Worm (Caenorhabditis elegans) whole organism, L1 larva: Measurements from ENCODE around the gene comt-5.
"Not testable (repeated sequence)": the region's sequence is repeated elsewhere in the genome, so short reads cannot be mapped to it uniquely, and the experiment has no call there.

Experiments
- Y116A8C.19 ChIP-seq: sonication (generic microtip); optimal IDR thresholded peaks from 2 replicates; lab custom pipeline; 2016; ENCODE audit warnings: missing compliant biosample characterization, missing genetic modification characterization, borderline replicate concordance
- ceh-63 ChIP-seq: fragments of 200-800 bp; sonication (Bioruptor generic); optimal IDR thresholded peaks from 2 replicates; lab custom pipeline; 2018; ENCODE audit warnings: mild to moderate bottlenecking, missing genetic modification characterization, missing compliant biosample characterization
- ceh-8 ChIP-seq: fragments of 200-800 bp; sonication (Bioruptor generic); optimal IDR thresholded peaks from 2 replicates; lab custom pipeline; 2018; ENCODE audit warnings: mild to moderate bottlenecking, missing genetic modification characterization, moderate library complexity, missing compliant biosample characterization
- ceh-88 ChIP-seq: fragments of 200-800 bp; sonication (Bioruptor generic); IDR thresholded peaks from 2 replicates; pipeline ENCODE4 v1.3.6; 2022; ENCODE audit warnings: missing genetic modification characterization, missing compliant biosample characterization
- ceh-90 ChIP-seq: sonication (generic microtip); optimal IDR thresholded peaks from 2 replicates; lab custom pipeline; 2016; ENCODE audit warnings: missing genetic modification characterization, missing compliant biosample characterization
- ces-1 ChIP-seq: fragments of 150-350 bp; optimal IDR thresholded peaks from 2 replicates; lab custom pipeline; 2014; ENCODE audit warnings: missing biosample characterization, missing genetic modification reagents, missing genetic modification characterization
- efl-3 ChIP-seq: fragments of 200-800 bp; sonication (Bioruptor generic); optimal IDR thresholded peaks from 2 replicates; lab custom pipeline; 2018; ENCODE audit warnings: mild to moderate bottlenecking, missing genetic modification characterization, missing compliant biosample characterization
- elt-2 ChIP-seq: sonication (generic microtip); optimal IDR thresholded peaks from 2 replicates; lab custom pipeline; 2016; ENCODE audit warnings: missing genetic modification characterization, mild to moderate bottlenecking, inconsistent platforms, missing compliant biosample characterization, missing genetic modification reagents
- elt-3 ChIP-seq, 6 experiments: fragments of 150-350 bp in 1 of 6; sonication (generic microtip); optimal IDR thresholded peaks; 2 replicates each; lab custom pipeline; 2017 to 2018; ENCODE audit warnings: missing biosample characterization in 6 of 6, missing genetic modification characterization in 6 of 6, inconsistent platforms in 1 of 6
- ets-5 ChIP-seq: fragments of 200-800 bp; sonication (Bioruptor generic); IDR thresholded peaks from 2 replicates; pipeline ENCODE4 v1.3.6; 2022; ENCODE audit warnings: missing genetic modification characterization, missing compliant biosample characterization
- fkh-8 ChIP-seq: sonication (generic microtip); optimal IDR thresholded peaks from 2 replicates; lab custom pipeline; 2016; ENCODE audit warnings: mild to moderate bottlenecking, missing genetic modification characterization, missing compliant biosample characterization
- fos-1 ChIP-seq: fragments of 150-350 bp; optimal IDR thresholded peaks from 2 replicates; lab custom pipeline; 2014; ENCODE audit warnings: missing biosample characterization, missing genetic modification characterization
- hlh-17 ChIP-seq: fragments of 200-800 bp; sonication (Bioruptor generic); optimal IDR thresholded peaks from 2 replicates; lab custom pipeline; 2018; ENCODE audit warnings: missing genetic modification characterization, mild to moderate bottlenecking, missing compliant biosample characterization, moderate library complexity, borderline replicate concordance
- hpl-2 ChIP-seq: fragments of 150-350 bp; optimal IDR thresholded peaks from 2 replicates; lab custom pipeline; 2014; ENCODE audit warnings: missing biosample characterization, missing genetic modification reagents, missing genetic modification characterization
- jun-1 ChIP-seq: fragments of 150-350 bp; optimal IDR thresholded peaks from 2 replicates; lab custom pipeline; 2014; ENCODE audit warnings: missing biosample characterization, missing genetic modification reagents, missing genetic modification characterization
- lin-13 ChIP-seq: fragments of 150-350 bp; optimal IDR thresholded peaks from 2 replicates; lab custom pipeline; 2014; ENCODE audit warnings: missing biosample characterization, missing genetic modification reagents, missing genetic modification characterization
- lin-14 ChIP-seq: fragments of 200-800 bp; sonication (Bioruptor generic); optimal IDR thresholded peaks from 2 replicates; lab custom pipeline; 2018; ENCODE audit warnings: mild to moderate bottlenecking, missing genetic modification characterization, moderate library complexity, missing compliant biosample characterization
- lir-3 ChIP-seq: sonication (generic microtip); optimal IDR thresholded peaks from 2 replicates; lab custom pipeline; 2016; ENCODE audit warnings: mild to moderate bottlenecking, missing genetic modification characterization, moderate library complexity, missing compliant biosample characterization; ENCODE audit not compliant: poor library complexity
- mef-2 ChIP-seq: fragments of 150-350 bp; optimal IDR thresholded peaks from 2 replicates; lab custom pipeline; 2014; ENCODE audit warnings: missing biosample characterization, missing genetic modification characterization
- mep-1 ChIP-seq: fragments of 150-350 bp; optimal IDR thresholded peaks from 2 replicates; lab custom pipeline; 2014; ENCODE audit warnings: missing biosample characterization, missing genetic modification characterization
- nhr-19 ChIP-seq: fragments of 200-800 bp; sonication (Bioruptor generic); conservative IDR thresholded peaks from 2 replicates; pipeline ENCODE4 v1.3.6; 2022; ENCODE audit warnings: missing genetic modification characterization, missing compliant biosample characterization
- nhr-237 ChIP-seq: fragments of 150-350 bp; optimal IDR thresholded peaks from 2 replicates; lab custom pipeline; 2014; ENCODE audit warnings: missing biosample characterization, missing genetic modification characterization
- nhr-28 ChIP-seq: fragments of 150-350 bp; optimal IDR thresholded peaks from 2 replicates; lab custom pipeline; 2014; ENCODE audit warnings: missing biosample characterization, missing genetic modification characterization
- nhr-71 ChIP-seq: sonication (generic microtip); optimal IDR thresholded peaks from 2 replicates; lab custom pipeline; 2016; ENCODE audit warnings: mild to moderate bottlenecking, missing genetic modification characterization, moderate library complexity, missing compliant biosample characterization
- nhr-90 ChIP-seq: sonication (generic microtip); optimal IDR thresholded peaks from 2 replicates; lab custom pipeline; 2016; ENCODE audit warnings: mild to moderate bottlenecking, missing genetic modification characterization, missing compliant biosample characterization; ENCODE audit not compliant: poor library complexity
- pax-3 ChIP-seq: fragments of 200-800 bp; sonication (Bioruptor generic); optimal IDR thresholded peaks from 2 replicates; lab custom pipeline; 2018; ENCODE audit warnings: mild to moderate bottlenecking, missing genetic modification characterization, moderate library complexity, missing compliant biosample characterization
- skn-1 ChIP-seq: fragments of 150-350 bp; optimal IDR thresholded peaks from 2 replicates; lab custom pipeline; 2014; ENCODE audit warnings: missing biosample characterization, missing genetic modification characterization
- snpc-4 ChIP-seq: fragments of 150-350 bp; optimal IDR thresholded peaks from 2 replicates; lab custom pipeline; 2014; ENCODE audit warnings: missing biosample characterization, missing genetic modification characterization
- sox-4 ChIP-seq: sonication (generic microtip); optimal IDR thresholded peaks from 2 replicates; lab custom pipeline; 2016; ENCODE audit warnings: missing genetic modification characterization, missing compliant biosample characterization
- tlp-1 ChIP-seq: fragments of 150-350 bp; optimal IDR thresholded peaks from 2 replicates; lab custom pipeline; 2014; ENCODE audit warnings: missing biosample characterization, missing genetic modification characterization
- unc-130 ChIP-seq: fragments of 150-350 bp; optimal IDR thresholded peaks from 2 replicates; lab custom pipeline; 2017; ENCODE audit warnings: missing biosample characterization, missing genetic modification characterization, inconsistent platforms
- unc-30 ChIP-seq: sonication (generic microtip); optimal IDR thresholded peaks from 2 replicates; lab custom pipeline; 2017; ENCODE audit warnings: missing biosample characterization, missing genetic modification characterization
- unc-86 ChIP-seq: sonication (generic microtip); optimal IDR thresholded peaks from 2 replicates; lab custom pipeline; 2016; ENCODE audit warnings: missing genetic modification characterization, missing compliant biosample characterization
- unc-98 ChIP-seq: fragments of 200-800 bp; sonication (Bioruptor generic); IDR thresholded peaks from 2 replicates; pipeline ENCODE4 v1.3.6; 2022; ENCODE audit warnings: missing genetic modification characterization, missing compliant biosample characterization
- ztf-11 ChIP-seq, 2 experiments: sonication (generic microtip); optimal IDR thresholded peaks; 2 replicates each; lab custom pipeline; 2016 to 2017; ENCODE audit warnings: missing genetic modification characterization in 2 of 2, missing biosample characterization in 1 of 2, missing compliant biosample characterization in 1 of 2
- ztf-4 ChIP-seq: fragments of 150-350 bp; optimal IDR thresholded peaks from 2 replicates; lab custom pipeline; 2014; ENCODE audit warnings: missing biosample characterization, missing genetic modification characterization

The comt-5 gene

ce11 chrV:2095772-2096171 lies 42.4 kb upstream of the comt-5 start, which contains the start of gene clec-207:
Gene clec-207, plus strand, starts transcription at chrV:2096072.
- TF ChIP-seq unc-30 (tag; lab: Kevin White, UChicago) (no peak), elt-2 (tag; lab: Kevin White, UChicago) (no peak), jun-1 (no peak), tlp-1 (tag; lab: Kevin White, UChicago) (no peak), ces-1 (GFP tag; lab: Kevin White, UChicago) (no peak), lin-13 (no peak), hpl-2 (GFP tag; lab: Kevin White, UChicago) (no peak), ceh-88 (GFP tag; lab: Robert Waterston, UW) (no peak), nhr-71 (no peak), ets-5 (GFP tag; lab: Robert Waterston, UW) (no peak), ztf-4 (tag; lab: Kevin White, UChicago) (no peak), ceh-63 (GFP tag; lab: Kevin White, UChicago) (no peak), nhr-237 (tag; lab: Kevin White, UChicago) (no peak), efl-3 (GFP tag; lab: Kevin White, UChicago) (no peak), Y116A8C.19 (no peak)

DNA sequence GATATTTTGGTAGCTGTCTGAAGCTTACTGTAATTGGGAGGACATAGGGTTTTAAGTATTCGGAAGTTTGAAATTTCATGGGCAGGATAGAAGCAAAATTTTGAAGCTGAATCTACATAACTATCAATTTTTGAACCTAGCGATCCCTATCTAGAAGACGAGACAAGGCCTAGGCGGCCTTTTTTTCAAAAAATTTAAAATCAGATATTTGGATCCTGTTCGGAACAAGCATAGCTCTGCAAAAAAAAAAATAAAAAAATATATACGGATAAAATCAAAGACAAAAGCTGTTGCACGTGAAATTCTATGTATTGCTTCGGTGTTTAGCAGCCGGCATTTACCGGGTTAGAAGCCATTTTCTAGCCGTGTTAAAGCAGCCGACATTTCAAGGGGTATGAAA lies 41.8 kb upstream of the comt-5 start, which contains the start of gene F36F12.2:
F36F12.2 (minus strand) TSS at position 101 of the 400 bp plus-strand sequence.
- TF ChIP-seq unc-86 (tag; lab: Kevin White, UChicago) (no peak), nhr-237 (tag; lab: Kevin White, UChicago) (no peak), ceh-8 (GFP tag; lab: Kevin White, UChicago) (no peak), snpc-4 (tag; lab: Kevin White, UChicago) (no peak), fkh-8 (tag; lab: Kevin White, UChicago) (no peak), mef-2 (tag; lab: Kevin White, UChicago) (no peak), sox-4 (tag; lab: Kevin White, UChicago) (no peak), skn-1 (no peak), elt-3 (tag; optimal IDR thresholded peaks at IDR 0.05; lab: Kevin White, UChicago) (no peak), ces-1 (GFP tag; lab: Kevin White, UChicago) (no peak), hlh-17 (no peak), ceh-90 (no peak), nhr-90 (tag; lab: Kevin White, UChicago) (no peak), nhr-19 (no peak), nhr-28 (no peak), unc-130 (no peak), pax-3 (tag; lab: Kevin White, UChicago) (no peak), fos-1 (no peak), lin-13 (no peak), lin-14 (GFP tag; lab: Kevin White, UChicago) (no peak)

ce11 chrV:2090321-2090720 lies 36.9 kb upstream of the comt-5 start, which contains the start of gene ztf-28:
Gene ztf-28, plus strand, starts transcription at chrV:2090669.
- not testable (repeated sequence) for TF ChIP-seq Y116A8C.19; unc-98; efl-3 (GFP tag; lab: Kevin White, UChicago)

- TF ChIP-seq hlh-17; nhr-71; unc-86 (tag; lab: Kevin White, UChicago): not testable (repeated sequence)
Observed at ce11 chrV:2085745-2086267, 32.4 kb upstream of the comt-5 start, which contains the start of gene F36F12.3. Gene F36F12.3, plus strand, starts transcription at chrV:2085795.

DNA sequence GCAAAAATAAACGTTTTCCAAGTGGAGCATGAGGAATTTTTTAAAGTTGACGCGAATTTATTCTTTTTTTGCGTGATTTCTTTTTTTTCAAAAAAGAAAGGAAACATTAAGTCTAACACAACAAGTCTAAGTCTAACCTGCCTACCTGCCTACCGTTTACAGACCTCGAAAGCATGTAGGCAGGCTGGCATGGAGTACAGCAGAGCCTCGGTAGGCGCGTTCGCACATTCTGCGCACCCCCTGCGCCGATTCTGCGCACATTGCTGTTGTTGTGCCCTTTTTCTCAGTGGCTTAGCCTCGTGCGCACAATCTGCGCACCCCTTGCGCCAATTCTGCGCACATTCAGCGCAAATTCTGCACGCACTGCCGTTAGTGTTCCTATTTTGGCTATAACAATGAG lies 30.5 kb upstream of the comt-5 start:
- no peak for TF ChIP-seq ztf-11 (tag; optimal IDR thresholded peaks at IDR 0.05; lab: Kevin White, UChicago)
- no peak for TF ChIP-seq mep-1 (tag; lab: Kevin White, UChicago)
- no peak for TF ChIP-seq lir-3 (tag; lab: Kevin White, UChicago)
